Worm (Caenorhabditis elegans) whole organism, late embryonic: ENCODE measurements around the gene col-42.

ENCODE experiments used
- C38D4.7 ChIP-seq: fragments of 200-800 bp; sonication (Bioruptor generic); optimal IDR thresholded peaks from 2 replicates; lab custom pipeline; 2018; ENCODE audit warnings: mild to moderate bottlenecking, missing genetic modification characterization, moderate library complexity, missing compliant biosample characterization
- K09A11.1 ChIP-seq: sonication (generic microtip); optimal IDR thresholded peaks from 2 replicates; lab custom pipeline; 2017; ENCODE audit warnings: antibody characterized with exemption, mild to moderate bottlenecking, missing genetic modification characterization, missing compliant biosample characterization; ENCODE audit not compliant: insufficient read depth
- T23F11.4 ChIP-seq: fragments of 200-800 bp; sonication (Bioruptor generic); optimal IDR thresholded peaks from 2 replicates; lab custom pipeline; 2018; ENCODE audit warnings: mild to moderate bottlenecking, missing genetic modification characterization, missing compliant biosample characterization
- ama-1 ChIP-seq: fragments of 150-350 bp; optimal IDR thresholded peaks from 2 replicates; lab custom pipeline; 2014
- ceh-18 ChIP-seq: sonication (generic microtip); optimal IDR thresholded peaks from 2 replicates; lab custom pipeline; 2016; ENCODE audit warnings: missing genetic modification characterization, missing compliant biosample characterization
- ceh-19 ChIP-seq: fragments of 200-800 bp; sonication (Bioruptor generic); optimal IDR thresholded peaks from 2 replicates; lab custom pipeline; 2018; ENCODE audit warnings: mild to moderate bottlenecking, missing genetic modification characterization, missing compliant biosample characterization
- ceh-2 ChIP-seq: sonication (generic microtip); optimal IDR thresholded peaks from 2 replicates; lab custom pipeline; 2016; ENCODE audit warnings: missing genotype, missing genetic modification characterization, missing compliant biosample characterization
- ceh-22 ChIP-seq: sonication (generic microtip); optimal IDR thresholded peaks from 2 replicates; lab custom pipeline; 2017; ENCODE audit warnings: missing biosample characterization, missing genetic modification characterization
- ceh-30 ChIP-seq: fragments of 150-350 bp; optimal IDR thresholded peaks from 2 replicates; lab custom pipeline; 2014; ENCODE audit warnings: missing biosample characterization, missing genetic modification characterization
- ceh-31 ChIP-seq: sonication (generic microtip); optimal IDR thresholded peaks from 2 replicates; lab custom pipeline; 2016; ENCODE audit warnings: missing genetic modification characterization, missing compliant biosample characterization
- ceh-34 ChIP-seq: sonication (generic microtip); optimal IDR thresholded peaks from 2 replicates; lab custom pipeline; 2016; ENCODE audit warnings: mild to moderate bottlenecking, missing genetic modification characterization, missing compliant biosample characterization
- ceh-45 ChIP-seq: fragments of 200-800 bp; sonication (Bioruptor generic); IDR thresholded peaks from 2 replicates; pipeline ENCODE4 v1.3.6; 2022; ENCODE audit warnings: missing genetic modification reagents, missing genetic modification characterization, missing compliant biosample characterization
- ceh-48 ChIP-seq: sonication (generic microtip); optimal IDR thresholded peaks from 2 replicates; lab custom pipeline; 2016; ENCODE audit warnings: missing genetic modification characterization, inconsistent platforms, missing compliant biosample characterization
- ceh-6 ChIP-seq: fragments of 200-800 bp; sonication (Bioruptor generic); optimal IDR thresholded peaks from 2 replicates; lab custom pipeline; 2018; ENCODE audit warnings: mild to moderate bottlenecking, missing genetic modification characterization, missing compliant biosample characterization
- ceh-9 ChIP-seq: sonication (generic microtip); optimal IDR thresholded peaks from 2 replicates; lab custom pipeline; 2016; ENCODE audit warnings: mild to moderate bottlenecking, missing genetic modification characterization, inconsistent platforms, missing compliant biosample characterization
- che-1 ChIP-seq: sonication (generic microtip); optimal IDR thresholded peaks from 2 replicates; lab custom pipeline; 2016; ENCODE audit warnings: mild to moderate bottlenecking, missing genetic modification characterization, missing compliant biosample characterization
- dmd-4 ChIP-seq: sonication (generic microtip); optimal IDR thresholded peaks from 2 replicates; lab custom pipeline; 2016; ENCODE audit warnings: borderline replicate concordance, missing genetic modification characterization, missing compliant biosample characterization
- dve-1 ChIP-seq: sonication (generic microtip); optimal IDR thresholded peaks from 2 replicates; lab custom pipeline; 2017; ENCODE audit warnings: antibody characterized with exemption, mild to moderate bottlenecking, missing genetic modification characterization, missing compliant biosample characterization
- elt-4 ChIP-seq: sonication (generic microtip); optimal IDR thresholded peaks from 2 replicates; lab custom pipeline; 2016; ENCODE audit warnings: missing genetic modification characterization, missing compliant biosample characterization
- eyg-1 ChIP-seq: sonication (generic microtip); optimal IDR thresholded peaks from 2 replicates; lab custom pipeline; 2016; ENCODE audit warnings: missing genotype, missing genetic modification characterization, missing compliant biosample characterization
- fax-1 ChIP-seq: sonication (generic microtip); optimal IDR thresholded peaks from 2 replicates; lab custom pipeline; 2016; ENCODE audit warnings: missing genotype, missing genetic modification characterization, missing compliant biosample characterization
- gmeb-2 ChIP-seq: sonication (generic microtip); optimal IDR thresholded peaks from 2 replicates; lab custom pipeline; 2016; ENCODE audit warnings: missing genetic modification characterization, inconsistent platforms, missing compliant biosample characterization
- hlh-15 ChIP-seq: sonication (generic microtip); optimal IDR thresholded peaks from 2 replicates; lab custom pipeline; 2016; ENCODE audit warnings: missing genetic modification characterization, missing compliant biosample characterization
- hlh-30 ChIP-seq: sonication (generic microtip); optimal IDR thresholded peaks from 2 replicates; lab custom pipeline; 2017; ENCODE audit warnings: antibody characterized with exemption, missing genetic modification characterization, missing compliant biosample characterization; ENCODE audit not compliant: insufficient read depth
- hlh-8 ChIP-seq: sonication (generic microtip); optimal IDR thresholded peaks from 2 replicates; lab custom pipeline; 2016; ENCODE audit warnings: missing genotype, missing genetic modification characterization, missing compliant biosample characterization
- lim-6 ChIP-seq: sonication (generic microtip); optimal IDR thresholded peaks from 2 replicates; lab custom pipeline; 2016; ENCODE audit warnings: missing genetic modification characterization, missing compliant biosample characterization
- madf-2 ChIP-seq: sonication (generic microtip); optimal IDR thresholded peaks from 2 replicates; lab custom pipeline; 2017; ENCODE audit warnings: missing genetic modification characterization, missing compliant biosample characterization
- nfya-1 ChIP-seq: sonication (generic microtip); optimal IDR thresholded peaks from 2 replicates; lab custom pipeline; 2017; ENCODE audit warnings: missing genetic modification characterization, mild to moderate bottlenecking, missing compliant biosample characterization, antibody characterized with exemption, moderate library complexity
- npax-4 ChIP-seq: sonication (generic microtip); optimal IDR thresholded peaks from 2 replicates; lab custom pipeline; 2016; ENCODE audit warnings: missing genetic modification characterization, missing compliant biosample characterization
- pag-3 ChIP-seq: sonication (generic microtip); optimal IDR thresholded peaks from 2 replicates; lab custom pipeline; 2016; ENCODE audit warnings: missing compliant biosample characterization, missing genetic modification characterization, borderline replicate concordance
- pat-9 ChIP-seq: fragments of 200-800 bp; sonication (Bioruptor generic); optimal IDR thresholded peaks from 2 replicates; lab custom pipeline; 2018; ENCODE audit warnings: mild to moderate bottlenecking, missing genetic modification characterization, moderate library complexity, missing compliant biosample characterization
- pha-2 ChIP-seq: sonication (generic microtip); optimal IDR thresholded peaks from 2 replicates; lab custom pipeline; 2017; ENCODE audit warnings: mild to moderate bottlenecking, missing genetic modification characterization, missing compliant biosample characterization
- pha-4 ChIP-seq: fragments of 150-350 bp; optimal IDR thresholded peaks from 2 replicates; lab custom pipeline; 2018; ENCODE audit warnings: missing biosample characterization, missing genetic modification reagents, missing genetic modification characterization
- pqm-1 ChIP-seq: sonication (generic microtip); optimal IDR thresholded peaks from 2 replicates; lab custom pipeline; 2016; ENCODE audit warnings: missing genetic modification characterization, missing compliant biosample characterization
- ref-2 ChIP-seq: sonication (generic microtip); optimal IDR thresholded peaks from 2 replicates; lab custom pipeline; 2016; ENCODE audit warnings: missing genetic modification characterization, missing compliant biosample characterization
- rnt-1 ChIP-seq: sonication (generic microtip); optimal IDR thresholded peaks from 2 replicates; lab custom pipeline; 2016; ENCODE audit warnings: missing genetic modification characterization, missing compliant biosample characterization
- sdc-2 ChIP-seq: sonication (generic microtip); optimal IDR thresholded peaks from 2 replicates; lab custom pipeline; 2016; ENCODE audit warnings: missing genotype, missing genetic modification characterization, missing compliant biosample characterization
- sox-4 ChIP-seq: sonication (generic microtip); optimal IDR thresholded peaks from 2 replicates; lab custom pipeline; 2017; ENCODE audit warnings: mild to moderate bottlenecking, missing genetic modification characterization, inconsistent platforms, missing compliant biosample characterization
- syd-9 ChIP-seq: sonication (generic microtip); optimal IDR thresholded peaks from 2 replicates; lab custom pipeline; 2016; ENCODE audit warnings: mild to moderate bottlenecking, missing genetic modification characterization, moderate library complexity, missing compliant biosample characterization
- tbx-2 ChIP-seq: sonication (generic microtip); optimal IDR thresholded peaks from 2 replicates; lab custom pipeline; 2016; ENCODE audit warnings: missing genetic modification characterization, missing compliant biosample characterization
- ttx-3 ChIP-seq: sonication (generic microtip); optimal IDR thresholded peaks from 2 replicates; lab custom pipeline; 2016; ENCODE audit warnings: missing genetic modification reagents, missing genetic modification characterization, missing compliant biosample characterization
- unc-42 ChIP-seq: sonication (generic microtip); optimal IDR thresholded peaks from 2 replicates; lab custom pipeline; 2016; ENCODE audit warnings: missing genotype, missing genetic modification characterization, missing compliant biosample characterization
- unc-55 ChIP-seq: sonication (generic microtip); optimal IDR thresholded peaks from 2 replicates; lab custom pipeline; 2017; ENCODE audit warnings: missing biosample characterization, missing genetic modification reagents, missing genetic modification characterization
- unc-86 ChIP-seq: sonication (generic microtip); optimal IDR thresholded peaks from 2 replicates; lab custom pipeline; 2016; ENCODE audit warnings: missing genetic modification characterization, missing compliant biosample characterization
- zip-5 ChIP-seq: sonication (generic microtip); optimal IDR thresholded peaks from 2 replicates; lab custom pipeline; 2016; ENCODE audit warnings: missing genetic modification characterization, missing compliant biosample characterization
- ztf-16 ChIP-seq: sonication (generic microtip); optimal IDR thresholded peaks from 2 replicates; lab custom pipeline; 2017; ENCODE audit warnings: missing genetic modification characterization, missing compliant biosample characterization

Gene col-42

ce11 chrV:18638367-18638873 lies at the start of gene col-42:
Gene col-42 (plus strand): TSS chrV:18638484.
- TF ChIP-seq fax-1 (tag; lab: Kevin White, UChicago) = no peak
- no peak for TF ChIP-seq ceh-2 (tag; lab: Kevin White, UChicago)
- TF ChIP-seq ceh-22 (tag; lab: Kevin White, UChicago) = no peak
- TF ChIP-seq K09A11.1 (tag; lab: Kevin White, UChicago) = no peak
- TF ChIP-seq zip-5 (tag; lab: Kevin White, UChicago) = no peak
- TF ChIP-seq ceh-18 = no peak
- no peak for TF ChIP-seq pat-9
- no peak for TF ChIP-seq dve-1 (tag; lab: Kevin White, UChicago)
- TF ChIP-seq syd-9 (tag; lab: Kevin White, UChicago) = no peak
- TF ChIP-seq ceh-9 (tag; lab: Kevin White, UChicago) = no peak
- TF ChIP-seq ztf-16 (tag; lab: Kevin White, UChicago) = no peak
- no peak for TF ChIP-seq eyg-1 (tag; lab: Kevin White, UChicago)
- no peak for TF ChIP-seq elt-4
- TF ChIP-seq che-1 = no peak
- no peak for TF ChIP-seq ceh-45
- TF ChIP-seq unc-55 (GFP tag; lab: Kevin White, UChicago) = no peak
- no peak for TF ChIP-seq ceh-19 (GFP tag; lab: Kevin White, UChicago)

ce11 chrV:18589585-18589984 lies 48.7 kb upstream of the col-42 start:
- TF ChIP-seq ceh-6 (GFP tag; lab: Kevin White, UChicago) = no peak
- TF ChIP-seq lim-6 (tag; lab: Kevin White, UChicago) = no peak
- TF ChIP-seq sdc-2 (tag; lab: Kevin White, UChicago) = no peak
- TF ChIP-seq unc-42 (tag; lab: Kevin White, UChicago) = no peak
- TF ChIP-seq ceh-30 (tag; lab: Kevin White, UChicago) = no peak
- no peak for TF ChIP-seq T23F11.4 (GFP tag; lab: Kevin White, UChicago)
- no peak for TF ChIP-seq pha-2
- TF ChIP-seq tbx-2 (tag; lab: Kevin White, UChicago) = peak; percentile 55
- TF ChIP-seq ref-2 (tag; lab: Kevin White, UChicago) = no peak
- no peak for TF ChIP-seq rnt-1 (tag; lab: Kevin White, UChicago)
- no peak for TF ChIP-seq C38D4.7 (GFP tag; lab: Kevin White, UChicago)
- TF ChIP-seq pqm-1 = no peak
- TF ChIP-seq ceh-34 = no peak
- no peak for TF ChIP-seq ceh-19 (GFP tag; lab: Kevin White, UChicago)
- TF ChIP-seq ceh-48 (tag; lab: Kevin White, UChicago) = peak; percentile 61
- TF ChIP-seq dmd-4 (tag; lab: Kevin White, UChicago) = no peak
- TF ChIP-seq che-1 = no peak
- no peak for TF ChIP-seq elt-4
- no peak for TF ChIP-seq pag-3 (tag; lab: Kevin White, UChicago)
- no peak for TF ChIP-seq ama-1 (lab: Kevin White, UChicago)
- TF ChIP-seq hlh-8 (tag; lab: Kevin White, UChicago) = no peak
- TF ChIP-seq ceh-45 = no peak
- TF ChIP-seq syd-9 (tag; lab: Kevin White, UChicago) = no peak
- no peak for TF ChIP-seq madf-2 (tag; lab: Kevin White, UChicago)
- TF ChIP-seq npax-4 = no peak
- TF ChIP-seq hlh-15 (tag; lab: Kevin White, UChicago) = no peak
- no peak for TF ChIP-seq nfya-1 (tag; lab: Kevin White, UChicago)
- TF ChIP-seq zip-5 (tag; lab: Kevin White, UChicago) = no peak
- no peak for TF ChIP-seq ztf-16 (tag; lab: Kevin White, UChicago)
- no peak for TF ChIP-seq ttx-3 (tag; lab: Kevin White, UChicago)
- TF ChIP-seq sox-4 = no peak
- TF ChIP-seq gmeb-2 (tag; lab: Kevin White, UChicago) = no peak
- TF ChIP-seq pha-4 (tag; lab: Kevin White, UChicago) = no peak
- TF ChIP-seq ceh-2 (tag; lab: Kevin White, UChicago) = no peak
- TF ChIP-seq eyg-1 (tag; lab: Kevin White, UChicago) = no peak
- no peak for TF ChIP-seq unc-86 (tag; lab: Kevin White, UChicago)
- TF ChIP-seq unc-55 (GFP tag; lab: Kevin White, UChicago) = peak; percentile 76
- peak; percentile 71 for TF ChIP-seq ceh-31 (tag; lab: Kevin White, UChicago)
- peak; percentile 19 for TF ChIP-seq hlh-30 (tag; lab: Kevin White, UChicago)
